Worm (Caenorhabditis elegans): ENCODE data around the gene F59A7.12.

DNA sequence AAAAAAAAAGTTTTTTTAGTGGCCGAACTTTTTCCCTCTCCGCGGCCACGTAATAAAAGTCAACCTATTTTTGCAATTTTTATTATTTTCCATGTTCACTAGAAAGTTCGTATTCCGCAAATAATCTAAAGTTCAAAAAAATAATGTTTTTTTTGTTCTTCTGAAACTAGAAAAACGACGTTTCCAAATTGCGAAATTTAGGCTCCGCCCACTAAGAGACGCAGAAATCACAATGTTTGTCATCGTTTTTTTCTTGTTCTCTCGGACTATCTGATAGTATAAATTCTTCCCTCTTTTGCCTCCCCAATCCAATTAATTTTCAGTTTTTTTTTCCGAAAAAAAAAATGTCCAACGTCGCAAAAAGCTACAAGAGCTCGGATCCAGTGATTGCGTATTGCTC lies 27.3 kb downstream of the F59A7.12 start, which contains the start of gene comt-3:
- TF ChIP-seq med-1 (GFP tag; optimal IDR thresholded peaks at IDR 0.05; ENCODE audit: insufficient read depth) (no peak), flt-1 (GFP tag; IDR thresholded peaks at IDR 0.05) (no peak), ztf-23 (GFP tag; IDR thresholded peaks at IDR 0.05) (no peak), cog-1 (tag; optimal IDR thresholded peaks at IDR 0.05) (no peak), ztf-29 (GFP tag; IDR thresholded peaks at IDR 0.05) (no peak), ref-1 (GFP tag; conservative IDR thresholded peaks at IDR 0.05) (no peak)
